Worm (Caenorhabditis elegans) whole organism, mixed stage, embryonic: Measurements from ENCODE around the gene nhr-88.

ENCODE experiments used
- elt-1 ChIP-seq: sonication (generic microtip); optimal IDR thresholded peaks from 2 replicates; lab custom pipeline; 2017; ENCODE audit warnings: missing genetic modification characterization, mild to moderate bottlenecking, missing compliant biosample characterization, antibody characterized with exemption, moderate library complexity, borderline replicate concordance; ENCODE audit not compliant: insufficient read depth
- mab-5 ChIP-seq: fragments of 150-350 bp; optimal IDR thresholded peaks from 2 replicates; lab custom pipeline; 2014; ENCODE audit warnings: missing biosample characterization, missing genetic modification characterization
- nhr-237 ChIP-seq: fragments of 150-350 bp; optimal IDR thresholded peaks from 2 replicates; lab custom pipeline; 2014; ENCODE audit warnings: missing biosample characterization, missing genetic modification characterization
- nhr-28 ChIP-seq: fragments of 150-350 bp; optimal IDR thresholded peaks from 2 replicates; lab custom pipeline; 2014; ENCODE audit warnings: missing biosample characterization, missing genetic modification characterization

DNA sequence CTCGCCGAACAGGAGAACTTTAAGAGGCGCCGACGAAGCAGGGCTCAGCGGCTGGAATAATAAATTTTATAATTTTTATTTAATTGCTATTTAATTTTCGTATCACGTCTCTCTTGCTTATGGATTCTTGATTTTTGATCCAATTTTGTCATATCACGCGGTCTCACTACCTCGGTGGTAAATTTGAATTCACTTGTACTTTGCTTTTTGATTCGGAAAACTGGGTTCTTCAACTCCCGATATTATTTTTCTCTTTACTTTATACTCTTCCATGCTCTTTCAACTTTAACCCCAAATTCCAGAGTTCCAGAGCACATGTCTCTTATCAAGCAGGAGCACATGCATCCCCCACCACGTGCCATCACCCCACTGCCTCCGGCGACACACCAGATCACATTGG lies 27.2 kb downstream of the nhr-88 start, which contains the start of gene lido-11:
- TF ChIP-seq nhr-237 (tag; lab: Kevin White, UChicago) = no peak
- TF ChIP-seq elt-1 (tag; lab: Kevin White, UChicago) = no peak
- TF ChIP-seq nhr-28 (tag; lab: Kevin White, UChicago) = no peak
- no peak for TF ChIP-seq mab-5 (tag; lab: Kevin White, UChicago)
